1 fruit fly cellular context compared by ENCODE assay signal in genomic region chr3L:5807370-5808100, dm6.
A peak's percentile ranks its signal among the peaks of the same experiment; 100 is the strongest.
TF ChIP-seq lines count a peak whose summit lies in the region.

No protein-coding gene starts in this region.

TF ChIP-seq in whole organism, embryonic, 481 proteins besides CTCF, POLR2A, EP300 and RAD21 (continued from another document):
- TF ChIP-seq Sry-δ (GFP tag; optimal IDR thresholded peaks at IDR 0.05; lab: Kevin White, UChicago) (no peak), vvl (GFP tag; IDR thresholded peaks at IDR 0.05; lab: Robert Waterston, UW) (no peak), corto (GFP tag; optimal IDR thresholded peaks at IDR 0.05; lab: Kevin White, UChicago) (no peak), vfl (GFP tag; optimal IDR thresholded peaks at IDR 0.05; lab: Kevin White, UChicago) (no peak), CG14965 (GFP tag; optimal IDR thresholded peaks at IDR 0.05; lab: Kevin White, UChicago; ENCODE audit: borderline replicate concordance) (no peak), CG6272 (GFP tag; IDR thresholded peaks at IDR 0.05; lab: Robert Waterston, UW) (no peak), ham (GFP tag; IDR thresholded peaks at IDR 0.05; lab: Robert Waterston, UW) (no peak), Hey (tag; optimal IDR thresholded peaks at IDR 0.05; lab: Kevin White, UChicago) (no peak), CG18011 (GFP tag; optimal IDR thresholded peaks at IDR 0.05; lab: Kevin White, UChicago) (no peak), CG15479 (GFP tag; optimal IDR thresholded peaks at IDR 0.05; lab: Kevin White, UChicago) (peak; percentile 81), CG1603 (tag; optimal IDR thresholded peaks at IDR 0.05; lab: Kevin White, UChicago) (no peak), ci (GFP tag; IDR thresholded peaks at IDR 0.05; lab: Robert Waterston, UW) (no peak; the same call in 2 of the 3 replicates), nmo (GFP tag; optimal IDR thresholded peaks at IDR 0.05; lab: Kevin White, UChicago) (no peak), stc (GFP tag; IDR thresholded peaks at IDR 0.05; lab: Robert Waterston, UW) (peak; percentile 30; the same call in 1 of the 2 replicates), ATbp (GFP tag; optimal IDR thresholded peaks at IDR 0.05; lab: Kevin White, UChicago) (peak; percentile 25), ind (GFP tag; optimal IDR thresholded peaks at IDR 0.05; lab: Kevin White, UChicago) (no peak), pnt (GFP tag; optimal IDR thresholded peaks at IDR 0.05; lab: Kevin White, UChicago) (no peak), sens (GFP tag; lab: Kevin White, UChicago) (no peak), usp (GFP tag; optimal IDR thresholded peaks at IDR 0.05; lab: Kevin White, UChicago) (no peak), CG30403 (GFP tag; optimal IDR thresholded peaks at IDR 0.05; lab: Kevin White, UChicago) (no peak), Poxn (GFP tag; IDR thresholded peaks at IDR 0.05; lab: Robert Waterston, UW) (no peak), unpg (GFP tag; optimal IDR thresholded peaks at IDR 0.05; lab: Kevin White, UChicago) (no peak), CG10366 (GFP tag; IDR thresholded peaks at IDR 0.05; lab: Robert Waterston, UW) (no peak), fd102C (GFP tag; optimal IDR thresholded peaks at IDR 0.05; lab: Kevin White, UChicago) (no peak), CG8478 (optimal IDR thresholded peaks at IDR 0.05; lab: Kevin White, UChicago) (no peak), crol (GFP tag; IDR thresholded peaks at IDR 0.05; lab: Robert Waterston, UW) (peak; percentile 37; the same call in 1 of the 2 replicates), croc (GFP tag; conservative IDR thresholded peaks at IDR 0.05; lab: Robert Waterston, UW) (no peak), CG17568 (GFP tag; optimal IDR thresholded peaks at IDR 0.05; lab: Kevin White, UChicago) (no peak), Atf6 (GFP tag; IDR thresholded peaks at IDR 0.05; lab: Robert Waterston, UW) (peak; percentile 45), CG2875 (GFP tag; optimal IDR thresholded peaks at IDR 0.05; lab: Kevin White, UChicago) (no peak), kni (GFP tag; optimal IDR thresholded peaks at IDR 0.05; lab: Kevin White, UChicago) (peak; percentile 1), Taf1 (GFP tag; IDR thresholded peaks at IDR 0.05; lab: Robert Waterston, UW) (no peak), CG11093 (GFP tag; IDR thresholded peaks at IDR 0.05; lab: Robert Waterston, UW) (no peak), C15 (GFP tag; IDR thresholded peaks at IDR 0.05; lab: Robert Waterston, UW) (0 out of 3 replicates have a peak, but pooled peaks have one; percentile 33), slou (GFP tag; optimal IDR thresholded peaks at IDR 0.05; lab: Kevin White, UChicago) (no peak), CG34422 (GFP tag; IDR thresholded peaks at IDR 0.05; lab: Robert Waterston, UW) (no peak), CG10209 (GFP tag; optimal IDR thresholded peaks at IDR 0.05; lab: Kevin White, UChicago) (no peak), CG15514 (GFP tag; optimal IDR thresholded peaks at IDR 0.05; lab: Kevin White, UChicago) (no peak), CG6689 (GFP tag; IDR thresholded peaks at IDR 0.05; lab: Robert Waterston, UW) (no peak), fu2 (GFP tag; optimal IDR thresholded peaks at IDR 0.05; lab: Kevin White, UChicago) (no peak), HLHmδ (GFP tag; optimal IDR thresholded peaks at IDR 0.05; lab: Kevin White, UChicago) (no peak), CG31441 (GFP tag; IDR thresholded peaks at IDR 0.05; lab: Robert Waterston, UW) (no peak), CG9727 (GFP tag; optimal IDR thresholded peaks at IDR 0.05; lab: Kevin White, UChicago) (no peak), CG4282 (GFP tag; optimal IDR thresholded peaks at IDR 0.05; lab: Kevin White, UChicago) (no peak)
